Fruit fly (Drosophila melanogaster) whole organism, embryonic: ENCODE measurements at regions not wholly inside any gene's neighbourhood (a gene's known extent, or its start where the extent isn't known, plus 50 kb on each side); places are given as distances from the start of the nearest gene placed in this dataset.
"Not testable (repeated sequence)": the region's sequence is repeated elsewhere in the genome, so short reads cannot be mapped to it uniquely, and the experiment has no call there.

ENCODE experiments used
- CG12942 ChIP-seq: fragments of 200-800 bp; sonication (Bioruptor generic); optimal IDR thresholded peaks from 3 replicates; lab custom pipeline; 2016; ENCODE audit warnings: missing biosample characterization, missing genetic modification characterization
- CG15073 ChIP-seq: fragments of 200-800 bp; sonication (Bioruptor generic); optimal IDR thresholded peaks from 2 replicates; lab custom pipeline; 2016; ENCODE audit warnings: missing biosample characterization, missing genetic modification characterization
- CG1832 ChIP-seq: fragments of 200-800 bp; sonication (Bioruptor generic); optimal IDR thresholded peaks from 2 replicates; lab custom pipeline; 2017; ENCODE audit warnings: missing biosample characterization, mild to moderate bottlenecking, missing genetic modification characterization, inconsistent platforms
- CG31388 ChIP-seq: fragments of 200-800 bp; sonication (Bioruptor generic); optimal IDR thresholded peaks from 2 replicates; lab custom pipeline; 2016; ENCODE audit warnings: missing biosample characterization, missing genetic modification characterization
- CG7928 ChIP-seq: fragments of 200-800 bp; sonication (Bioruptor generic); optimal IDR thresholded peaks from 2 replicates; lab custom pipeline; 2017; ENCODE audit warnings: missing biosample characterization, mild to moderate bottlenecking, missing genetic modification characterization
- CG8290 ChIP-seq, 3 experiments: fragments of 200-800 bp; sonication (Bioruptor generic); optimal IDR thresholded peaks; 2 replicates each; lab custom pipeline; 2016 to 2019; ENCODE audit warnings: missing biosample characterization in 3 of 3, missing genetic modification characterization in 3 of 3, mild to moderate bottlenecking in 2 of 3, moderate library complexity in 1 of 3
- Dfd ChIP-seq, 2 experiments: fragments of >200 bp; optimal IDR thresholded peaks; 2 replicates each; lab custom pipeline; 2017; ENCODE audit warnings: missing biosample characterization in 2 of 2, missing genetic modification characterization in 2 of 2
- Hr39 ChIP-seq: fragments of >200 bp; optimal IDR thresholded peaks from 2 replicates; lab custom pipeline; 2017
- Stat92E ChIP-seq, 3 experiments: fragments of >200 bp in 2 of 3; fragments of 200-800 bp in 1 of 3; sonication (Bioruptor generic) in 1 of 3; optimal IDR thresholded peaks; 2 replicates each; lab custom pipeline; 2017 to 2019; ENCODE audit warnings: missing biosample characterization in 3 of 3, missing genetic modification characterization in 3 of 3, mild to moderate bottlenecking in 1 of 3, moderate library complexity in 1 of 3
- Trl ChIP-seq, 3 experiments: fragments of >200 bp in 2 of 3; fragments of 200-800 bp in 1 of 3; sonication (Bioruptor generic) in 1 of 3; optimal IDR thresholded peaks; 2 replicates in 1 of 3; 3 replicates in 2 of 3; lab custom pipeline; 2016 to 2017; ENCODE audit warnings: missing biosample characterization in 1 of 3, missing genetic modification characterization in 1 of 3
- cato ChIP-seq: fragments of 200-800 bp; sonication (Bioruptor generic); optimal IDR thresholded peaks from 2 replicates; lab custom pipeline; 2016; ENCODE audit warnings: missing biosample characterization, missing genetic modification characterization, borderline replicate concordance
- h ChIP-seq: fragments of >200 bp; optimal IDR thresholded peaks from 2 replicates; lab custom pipeline; 2017
- lola ChIP-seq, 3 experiments: fragments of >200 bp in 2 of 3; fragments of 200-800 bp in 1 of 3; sonication (Bioruptor generic) in 1 of 3; optimal IDR thresholded peaks; 2 replicates each; lab custom pipeline; 2017 to 2019; ENCODE audit warnings: missing biosample characterization in 3 of 3, missing genetic modification characterization in 3 of 3, mild to moderate bottlenecking in 1 of 3, moderate library complexity in 1 of 3
- pan ChIP-seq, 4 experiments: fragments of >200 bp in 3 of 4; fragments of 200-800 bp in 1 of 4; sonication (Bioruptor generic) in 1 of 4; optimal IDR thresholded peaks in 3 of 4; IDR thresholded peaks in 1 of 4; 2 replicates each; pipeline versions ENCODE4 v1.3.6 to Lab custom; 2017 to 2022; ENCODE audit warnings: missing biosample characterization in 2 of 4, missing genetic modification characterization in 2 of 4, mixed read lengths in 1 of 4
- prd ChIP-seq, 3 experiments: fragments of >200 bp in 2 of 3; fragments of 200-800 bp in 1 of 3; sonication (Bioruptor generic) in 1 of 3; optimal IDR thresholded peaks in 2 of 3; IDR thresholded peaks in 1 of 3; 2 replicates in 2 of 3; 3 replicates in 1 of 3; pipeline versions ENCODE4 v1.3.6 to Lab custom; 2017 to 2022; ENCODE audit warnings: missing biosample characterization in 1 of 3, missing genetic modification characterization in 1 of 3
- psq ChIP-seq: fragments of 200-800 bp; sonication (Bioruptor generic); optimal IDR thresholded peaks from 2 replicates; lab custom pipeline; 2017; ENCODE audit warnings: missing biosample characterization, missing genetic modification characterization
- yki ChIP-seq: fragments of >200 bp; optimal IDR thresholded peaks from 3 replicates; lab custom pipeline; 2018

DNA sequence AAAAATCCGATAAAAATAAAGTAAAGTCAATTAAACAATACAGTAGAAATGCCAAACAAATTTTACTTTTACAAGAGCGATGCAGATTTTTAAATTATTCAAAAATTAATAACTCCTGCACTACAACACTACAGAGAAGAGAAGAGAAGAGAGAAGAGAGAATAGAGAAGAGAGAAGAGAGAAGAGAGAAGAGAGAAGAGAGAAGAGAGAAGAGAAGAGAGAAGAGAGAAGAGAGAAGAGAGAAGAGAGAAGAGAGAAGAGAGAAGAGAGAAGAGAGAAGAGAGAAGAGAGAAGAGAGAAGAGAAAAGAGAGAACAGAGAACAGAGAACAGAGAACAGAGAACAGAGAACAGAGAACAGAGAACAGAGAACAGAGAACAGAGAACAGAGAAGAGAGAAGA lies 199.3 kb upstream of the Tim23 start:
- TF ChIP-seq lola (GFP tag; optimal IDR thresholded peaks at IDR 0.05; lab: Kevin White, UChicago) (peak in 1 of 3 experiments; percentile 86), CG7928 (GFP tag; lab: Kevin White, UChicago) (peak; percentile 73), h (lab: Kevin White, UChicago) (peak; percentile 61), CG8290 (GFP tag; optimal IDR thresholded peaks at IDR 0.05; lab: Kevin White, UChicago) (peak; percentile 63), CG8290 (tag; optimal IDR thresholded peaks at IDR 0.05; lab: Kevin White, UChicago) (peak in 1 of 2 experiments; percentile 89), pan (GFP tag; optimal IDR thresholded peaks at IDR 0.05 in 1 of 2, IDR thresholded peaks at IDR 0.05 in 1 of 2) (peak in 1 of 2 experiments; percentile 79), CG15073 (peak; percentile 87), cato (GFP tag; lab: Kevin White, UChicago) (peak; percentile 36), CG31388 (GFP tag; lab: Kevin White, UChicago) (peak; percentile 79), prd (optimal IDR thresholded peaks at IDR 0.05; lab: Kevin White, UChicago) (peak in 1 of 2 experiments; percentile 97), CG12942 (GFP tag; lab: Kevin White, UChicago) (peak; percentile 35), CG1832 (GFP tag; lab: Kevin White, UChicago) (peak; percentile 74), yki (lab: Kevin White, UChicago) (peak; percentile 100), Hr39 (peak; percentile 84), Trl (optimal IDR thresholded peaks at IDR 0.05; lab: Kevin White, UChicago) (peak in 1 of 2 experiments; percentile 100), Dfd (GFP tag; optimal IDR thresholded peaks at IDR 0.05; lab: Kevin White, UChicago) (peak in 1 of 2 experiments; percentile 82), psq (GFP tag; lab: Kevin White, UChicago) (peak; percentile 42), Stat92E (GFP tag; optimal IDR thresholded peaks at IDR 0.05; lab: Kevin White, UChicago) (peak in 1 of 3 experiments; percentile 89)
- TF ChIP-seq pan (optimal IDR thresholded peaks at IDR 0.05; lab: Kevin White, UChicago); prd (GFP tag; IDR thresholded peaks at IDR 0.05; lab: Robert Waterston, UW); Trl (GFP tag; optimal IDR thresholded peaks at IDR 0.05; lab: Kevin White, UChicago): not testable (repeated sequence)
